Fruit fly (Drosophila melanogaster) whole organism, embryonic: ENCODE data around the gene CG14153.

Source experiments
- B-H1 ChIP-seq: fragments of 200-800 bp; sonication (Bioruptor generic); IDR thresholded peaks from 3 replicates; pipeline ENCODE4 v1.3.6; 2022; ENCODE audit warnings: missing biosample characterization, missing genetic modification characterization
- BtbVII ChIP-seq: fragments of 200-800 bp; sonication (Bioruptor generic); optimal IDR thresholded peaks from 3 replicates; lab custom pipeline; 2017; ENCODE audit warnings: missing biosample characterization, mild to moderate bottlenecking, missing genetic modification characterization
- CG10274 ChIP-seq: fragments of 200-800 bp; sonication (Bioruptor generic); optimal IDR thresholded peaks from 3 replicates; lab custom pipeline; 2017; ENCODE audit warnings: missing biosample characterization, mild to moderate bottlenecking, missing genetic modification characterization
- CG12071 ChIP-seq: fragments of 200-800 bp; sonication (Bioruptor generic); optimal IDR thresholded peaks from 3 replicates; lab custom pipeline; 2018; ENCODE audit warnings: missing biosample characterization, mild to moderate bottlenecking, missing genetic modification characterization
- CG12659 ChIP-seq: fragments of 200-800 bp; sonication (Bioruptor generic); optimal IDR thresholded peaks from 3 replicates; lab custom pipeline; 2017; ENCODE audit warnings: mild to moderate bottlenecking, missing biosample characterization, missing genetic modification reagents, missing genetic modification characterization
- CG12942 ChIP-seq: fragments of 200-800 bp; sonication (Bioruptor generic); optimal IDR thresholded peaks from 3 replicates; lab custom pipeline; 2016; ENCODE audit warnings: missing biosample characterization, missing genetic modification characterization
- CG13287 ChIP-seq: fragments of 200-800 bp; sonication (Bioruptor generic); IDR thresholded peaks from 2 replicates; pipeline ENCODE4 v1.3.6; 2022; ENCODE audit warnings: missing biosample characterization, missing genetic modification characterization; ENCODE audit not compliant: partially characterized antibody
- CG15696 ChIP-seq: fragments of 200-800 bp; sonication (Bioruptor generic); optimal IDR thresholded peaks from 2 replicates; lab custom pipeline; 2019; ENCODE audit warnings: missing biosample characterization, mild to moderate bottlenecking, missing genetic modification characterization, moderate library complexity
- CG17359 ChIP-seq: fragments of 200-800 bp; sonication (Bioruptor generic); optimal IDR thresholded peaks from 3 replicates; lab custom pipeline; 2018; ENCODE audit warnings: missing biosample characterization, mild to moderate bottlenecking, missing genetic modification characterization, moderate library complexity
- CG17802 ChIP-seq: fragments of 200-800 bp; sonication (Bioruptor generic); optimal IDR thresholded peaks from 2 replicates; lab custom pipeline; 2018; ENCODE audit warnings: missing biosample characterization, mild to moderate bottlenecking, missing genetic modification characterization, moderate library complexity
- CG1792 ChIP-seq: fragments of 200-800 bp; sonication (Bioruptor generic); optimal IDR thresholded peaks from 2 replicates; lab custom pipeline; 2016; ENCODE audit warnings: missing biosample characterization, missing genetic modification characterization
- CG32772 ChIP-seq: fragments of 200-800 bp; sonication (Bioruptor generic); IDR thresholded peaks from 2 replicates; pipeline ENCODE4 v1.3.6; 2022; ENCODE audit warnings: missing biosample characterization, missing genetic modification characterization
- CG3995 ChIP-seq: fragments of 200-800 bp; sonication (Bioruptor generic); optimal IDR thresholded peaks from 3 replicates; lab custom pipeline; 2016; ENCODE audit warnings: missing biosample characterization, missing genetic modification characterization
- CG42726 ChIP-seq: fragments of 200-800 bp; sonication (Bioruptor generic); IDR thresholded peaks from 2 replicates; pipeline ENCODE4 v1.3.6; 2022; ENCODE audit warnings: missing biosample characterization, missing genetic modification characterization; ENCODE audit not compliant: partially characterized antibody
- CG4854 ChIP-seq: fragments of 200-800 bp; sonication (Bioruptor generic); optimal IDR thresholded peaks from 2 replicates; lab custom pipeline; 2016; ENCODE audit warnings: missing biosample characterization, missing genetic modification characterization, inconsistent platforms
- CG6175 ChIP-seq: fragments of 200-800 bp; sonication (Bioruptor generic); IDR thresholded peaks from 3 replicates; pipeline ENCODE4 v1.3.6; 2022; ENCODE audit warnings: missing biosample characterization, missing genetic modification characterization
- CG8359 ChIP-seq: fragments of 200-800 bp; sonication (Bioruptor generic); optimal IDR thresholded peaks from 2 replicates; lab custom pipeline; 2017; ENCODE audit warnings: missing biosample characterization, mild to moderate bottlenecking, missing genetic modification characterization, borderline replicate concordance
- CkIIα-i1 ChIP-seq: fragments of 200-800 bp; sonication (Bioruptor generic); IDR thresholded peaks from 2 replicates; pipeline ENCODE4 v1.3.6; 2022; ENCODE audit warnings: missing biosample characterization, missing genetic modification characterization
- Dad ChIP-seq: fragments of 200-800 bp; sonication (Bioruptor generic); optimal IDR thresholded peaks from 3 replicates; lab custom pipeline; 2016; ENCODE audit warnings: missing biosample characterization, missing genetic modification characterization
- HLH3B ChIP-seq: fragments of 200-800 bp; sonication (Bioruptor generic); IDR thresholded peaks from 2 replicates; pipeline ENCODE4 v1.3.6; 2022; ENCODE audit warnings: missing biosample characterization, missing genetic modification characterization
- HLH54F ChIP-seq: fragments of 200-800 bp; sonication (Bioruptor generic); optimal IDR thresholded peaks from 3 replicates; lab custom pipeline; 2016; ENCODE audit warnings: missing biosample characterization, missing genetic modification characterization
- Hr78 ChIP-seq, 2 experiments: fragments of 200-800 bp in 1 of 2; fragments of >200 bp in 1 of 2; sonication (Bioruptor generic) in 1 of 2; optimal IDR thresholded peaks; 2 replicates each; lab custom pipeline; 2017 to 2019; ENCODE audit warnings: missing biosample characterization in 2 of 2, missing genetic modification characterization in 2 of 2, mild to moderate bottlenecking in 1 of 2, moderate library complexity in 1 of 2
- Kr ChIP-seq: fragments of 200-800 bp; sonication (Bioruptor generic); optimal IDR thresholded peaks from 2 replicates; lab custom pipeline; 2017; ENCODE audit warnings: missing biosample characterization, mild to moderate bottlenecking, missing genetic modification characterization
- Lhr ChIP-seq: fragments of 200-800 bp; sonication (Bioruptor generic); optimal IDR thresholded peaks from 3 replicates; lab custom pipeline; 2017; ENCODE audit warnings: mild to moderate bottlenecking, missing biosample characterization, missing genetic modification reagents, missing genetic modification characterization
- NC2β ChIP-seq: fragments of 200-800 bp; sonication (Bioruptor generic); optimal IDR thresholded peaks from 2 replicates; lab custom pipeline; 2016; ENCODE audit warnings: missing biosample characterization, missing genetic modification characterization
- Optix ChIP-seq: fragments of 200-800 bp; sonication (Bioruptor generic); IDR thresholded peaks from 3 replicates; pipeline ENCODE4 v1.3.6; 2022; ENCODE audit warnings: missing biosample characterization, missing genetic modification characterization
- Vsx1 ChIP-seq: fragments of 200-800 bp; sonication (Bioruptor generic); optimal IDR thresholded peaks from 2 replicates; lab custom pipeline; 2017; ENCODE audit warnings: missing biosample characterization, mild to moderate bottlenecking, missing genetic modification characterization, missing genetic modification reagents
- ab ChIP-seq: fragments of 200-800 bp; sonication (Bioruptor generic); optimal IDR thresholded peaks from 2 replicates; lab custom pipeline; 2016; ENCODE audit warnings: missing biosample characterization, missing genetic modification characterization
- ato ChIP-seq: fragments of 200-800 bp; sonication (Bioruptor generic); IDR thresholded peaks from 2 replicates; pipeline ENCODE4 v1.3.6; 2022; ENCODE audit warnings: missing biosample characterization, missing genetic modification characterization; ENCODE audit not compliant: partially characterized antibody
- br ChIP-seq: fragments of >200 bp; optimal IDR thresholded peaks from 2 replicates; lab custom pipeline; 2017
- cwo ChIP-seq: fragments of 200-800 bp; sonication (Bioruptor generic); optimal IDR thresholded peaks from 3 replicates; lab custom pipeline; 2017; ENCODE audit warnings: missing biosample characterization, missing genetic modification characterization, mild to moderate bottlenecking, moderate library complexity, missing genetic modification reagents
- fd96Cb ChIP-seq: fragments of 200-800 bp; sonication (Bioruptor generic); optimal IDR thresholded peaks from 2 replicates; lab custom pipeline; 2018; ENCODE audit warnings: missing biosample characterization, mild to moderate bottlenecking, missing genetic modification characterization, moderate library complexity
- gro ChIP-seq: fragments of 200-800 bp; sonication (Bioruptor generic); optimal IDR thresholded peaks from 2 replicates; lab custom pipeline; 2016; ENCODE audit warnings: missing biosample characterization, missing genetic modification characterization
- h ChIP-seq: fragments of >200 bp; optimal IDR thresholded peaks from 2 replicates; lab custom pipeline; 2017
- hth ChIP-seq: fragments of >200 bp; optimal IDR thresholded peaks from 2 replicates; lab custom pipeline; 2017; ENCODE audit warnings: inconsistent platforms
- lmd ChIP-seq: fragments of 200-800 bp; sonication (Bioruptor generic); IDR thresholded peaks from 2 replicates; pipeline ENCODE4 v1.3.6; 2022; ENCODE audit warnings: missing biosample characterization, missing genetic modification characterization
- lov ChIP-seq, 2 experiments: fragments of 200-800 bp in 1 of 2; fragments of >200 bp in 1 of 2; sonication (Bioruptor generic) in 1 of 2; IDR thresholded peaks in 1 of 2; optimal IDR thresholded peaks in 1 of 2; 2 replicates in 1 of 2; 3 replicates in 1 of 2; pipeline versions ENCODE4 v1.3.6 to Lab custom; 2017 to 2022; ENCODE audit warnings: missing biosample characterization in 1 of 2, missing genetic modification characterization in 1 of 2
- mld ChIP-seq: fragments of 200-800 bp; sonication (Bioruptor generic); IDR thresholded peaks from 3 replicates; pipeline ENCODE4 v1.3.6; 2022; ENCODE audit warnings: missing biosample characterization, missing genetic modification characterization; ENCODE audit not compliant: partially characterized antibody
- pita ChIP-seq: fragments of 200-800 bp; sonication (Bioruptor generic); optimal IDR thresholded peaks from 2 replicates; lab custom pipeline; 2017; ENCODE audit warnings: missing biosample characterization, mild to moderate bottlenecking, missing genetic modification characterization
- pzg ChIP-seq: fragments of 200-800 bp; sonication (Bioruptor generic); optimal IDR thresholded peaks from 3 replicates; lab custom pipeline; 2018; ENCODE audit warnings: missing biosample characterization, mild to moderate bottlenecking, missing genetic modification characterization, moderate library complexity
- ranshi ChIP-seq: fragments of 200-800 bp; sonication (Bioruptor generic); IDR thresholded peaks from 2 replicates; pipeline ENCODE4 v1.3.6; 2022; ENCODE audit warnings: missing biosample characterization, missing genetic modification characterization
- repo ChIP-seq: fragments of 200-800 bp; sonication (Bioruptor generic); optimal IDR thresholded peaks from 2 replicates; lab custom pipeline; 2016; ENCODE audit warnings: missing biosample characterization, missing genetic modification characterization
- row ChIP-seq: fragments of 200-800 bp; sonication (Bioruptor generic); IDR thresholded peaks from 3 replicates; pipeline ENCODE4 v1.3.6; 2022; ENCODE audit warnings: missing biosample characterization, missing genetic modification characterization
- salm ChIP-seq: fragments of 200-800 bp; sonication (Bioruptor generic); optimal IDR thresholded peaks from 2 replicates; lab custom pipeline; 2018; ENCODE audit warnings: missing biosample characterization, mild to moderate bottlenecking, missing genetic modification characterization
- sqz ChIP-seq: fragments of 200-800 bp; sonication (Bioruptor generic); optimal IDR thresholded peaks from 3 replicates; lab custom pipeline; 2018; ENCODE audit warnings: missing biosample characterization, mild to moderate bottlenecking, missing genetic modification characterization
- sr ChIP-seq: fragments of 200-800 bp; sonication (Bioruptor generic); IDR thresholded peaks from 3 replicates; pipeline ENCODE4 v1.3.6; 2022; ENCODE audit warnings: missing biosample characterization, missing genetic modification characterization
- tll ChIP-seq, 2 experiments: fragments of 200-800 bp in 1 of 2; fragments of >200 bp in 1 of 2; sonication (Bioruptor generic) in 1 of 2; optimal IDR thresholded peaks; 2 replicates each; lab custom pipeline; 2017 to 2019; ENCODE audit warnings: missing biosample characterization in 2 of 2, missing genetic modification characterization in 2 of 2, mild to moderate bottlenecking in 1 of 2, moderate library complexity in 1 of 2
- tx ChIP-seq: fragments of 200-800 bp; sonication (Bioruptor generic); optimal IDR thresholded peaks from 2 replicates; lab custom pipeline; 2016; ENCODE audit warnings: missing biosample characterization, missing genetic modification characterization
- usp ChIP-seq: fragments of >200 bp; optimal IDR thresholded peaks from 2 replicates; lab custom pipeline; 2017; ENCODE audit warnings: missing biosample characterization, missing genetic modification characterization

The CG14153 gene

DNA sequence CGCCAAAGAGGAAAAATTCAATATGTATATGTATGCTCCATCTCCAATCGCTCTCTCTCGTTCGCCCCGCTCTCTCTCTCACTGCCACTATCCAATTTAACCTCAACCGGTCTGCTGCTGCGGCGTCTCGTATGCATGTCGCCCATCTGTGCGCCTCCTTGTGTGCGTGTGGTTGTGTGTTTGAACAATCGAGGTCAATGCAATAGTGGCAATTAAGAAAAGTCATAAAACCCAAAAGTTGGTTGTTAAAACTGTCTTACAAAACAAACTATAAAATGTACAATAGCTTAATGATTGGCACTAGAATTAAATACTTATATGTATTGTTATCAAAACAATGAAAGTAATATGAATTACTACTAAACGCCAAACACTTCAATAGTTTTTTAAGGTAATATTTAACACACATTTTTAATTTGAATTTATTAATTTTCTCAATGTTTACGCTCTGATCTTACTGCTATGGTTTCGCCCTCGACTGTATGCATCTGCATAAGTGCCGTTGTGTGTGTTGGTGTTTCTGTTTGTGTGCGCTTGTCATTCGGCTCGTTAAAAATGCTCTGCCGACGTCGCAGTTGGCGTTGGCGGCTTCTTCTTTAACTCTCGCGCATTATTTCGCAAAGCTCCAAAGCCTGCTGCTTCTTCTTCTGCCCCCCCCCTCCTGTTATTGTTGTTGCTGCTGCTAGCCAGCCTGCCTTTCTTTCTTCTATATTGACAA lies 22.3 kb downstream of the CG14153 start (continued):
- peak; percentile 98 for TF ChIP-seq CG17359
- peak; percentile 90 for TF ChIP-seq CG32772 (GFP tag; lab: Robert Waterston, UW)
- peak; percentile 73 for TF ChIP-seq CG1792 (GFP tag; lab: Kevin White, UChicago)
- TF ChIP-seq Lhr, result peak; percentile 96
- TF ChIP-seq Hr78 (GFP tag; optimal IDR thresholded peaks at IDR 0.05; lab: Kevin White, UChicago), result peak in 1 of 2 experiments; percentile 96
- peak; percentile 89 for TF ChIP-seq CG12942
- peak in 1 of 2 experiments; percentile 91 for TF ChIP-seq tll (GFP tag; optimal IDR thresholded peaks at IDR 0.05; lab: Kevin White, UChicago)
- TF ChIP-seq BtbVII (GFP tag; lab: Kevin White, UChicago), result peak; percentile 95
- TF ChIP-seq CG13287, result no peak
- peak; percentile 83 for TF ChIP-seq NC2β (GFP tag; lab: Kevin White, UChicago)
- peak; percentile 95 for TF ChIP-seq lmd (GFP tag; lab: Robert Waterston, UW)
- peak; percentile 89 for TF ChIP-seq B-H1 (GFP tag; lab: Robert Waterston, UW)
- TF ChIP-seq pita (GFP tag; lab: Kevin White, UChicago), result no peak
- TF ChIP-seq CG4854 (GFP tag; lab: Kevin White, UChicago), result peak; percentile 88
- TF ChIP-seq row (GFP tag; lab: Robert Waterston, UW), result peak; percentile 97
- no peak for TF ChIP-seq CkIIα-i1 (GFP tag; lab: Robert Waterston, UW)
- peak; percentile 75 for TF ChIP-seq CG3995 (GFP tag; lab: Kevin White, UChicago)
- TF ChIP-seq h, result no peak
- peak; percentile 81 for TF ChIP-seq ranshi (GFP tag; lab: Robert Waterston, UW)
- TF ChIP-seq CG12071 (GFP tag; lab: Kevin White, UChicago), result peak; percentile 94
- peak; percentile 81 for TF ChIP-seq gro (GFP tag; lab: Kevin White, UChicago)
- peak; percentile 51 for TF ChIP-seq ab
- no peak for TF ChIP-seq br (lab: Kevin White, UChicago)
- no peak for TF ChIP-seq usp
- peak; percentile 89 for TF ChIP-seq CG10274 (GFP tag; lab: Kevin White, UChicago)
- TF ChIP-seq lov (optimal IDR thresholded peaks at IDR 0.05; lab: Kevin White, UChicago), result no peak
- no peak for TF ChIP-seq lov (GFP tag; IDR thresholded peaks at IDR 0.05; lab: Robert Waterston, UW)
- peak; percentile 92 for TF ChIP-seq HLH3B (GFP tag; lab: Robert Waterston, UW)
- TF ChIP-seq ato, result no peak
- TF ChIP-seq Vsx1, result peak; percentile 96
- TF ChIP-seq salm (tag; lab: Kevin White, UChicago), result peak; percentile 97
- TF ChIP-seq Dad, result peak; percentile 78
- peak; percentile 99 for TF ChIP-seq CG12659
- peak; percentile 67 for TF ChIP-seq tx (GFP tag; lab: Kevin White, UChicago)
- peak; percentile 98 for TF ChIP-seq CG15696 (tag; lab: Kevin White, UChicago)
- no peak for TF ChIP-seq hth
- TF ChIP-seq Optix (GFP tag; lab: Robert Waterston, UW), result peak; percentile 41; the same call in 1 of the 3 replicates
- TF ChIP-seq CG17802, result peak; percentile 76
- peak; percentile 94 for TF ChIP-seq cwo (GFP tag; lab: Kevin White, UChicago)
- peak; percentile 81 for TF ChIP-seq Kr (GFP tag; lab: Kevin White, UChicago)
- peak; percentile 91 for TF ChIP-seq CG8359 (GFP tag; lab: Kevin White, UChicago)
- TF ChIP-seq mld (GFP tag; lab: Robert Waterston, UW), result no peak
- peak; percentile 81 for TF ChIP-seq HLH54F (GFP tag; lab: Kevin White, UChicago)
- peak; percentile 69 for TF ChIP-seq repo (GFP tag; lab: Kevin White, UChicago)
- no peak for TF ChIP-seq CG42726 (GFP tag; lab: Robert Waterston, UW)
- peak; percentile 97 for TF ChIP-seq fd96Cb (tag; lab: Kevin White, UChicago)
- TF ChIP-seq sqz (GFP tag; lab: Kevin White, UChicago), result peak; percentile 98
- no peak for TF ChIP-seq sr
- no peak for TF ChIP-seq pzg (GFP tag; lab: Kevin White, UChicago)
- TF ChIP-seq CG6175 (GFP tag; lab: Robert Waterston, UW), result peak; percentile 77; the same call in 2 of the 3 replicates
